Fruit fly (Drosophila melanogaster) whole organism, pupa: ENCODE data around the gene CG31988.
A peak's percentile ranks its signal among the peaks of the same experiment; 100 is the strongest.

Experiments
- CG10348 ChIP-seq: fragments of 200-800 bp; sonication (Bioruptor generic); IDR thresholded peaks from 2 replicates; pipeline ENCODE4 v1.3.6; 2022; ENCODE audit warnings: missing biosample characterization, missing genetic modification characterization
- CG12605 ChIP-seq: fragments of 200-800 bp; sonication (Bioruptor generic); IDR thresholded peaks from 2 replicates; pipeline ENCODE4 v1.3.6; 2022; ENCODE audit warnings: missing biosample characterization, missing genetic modification characterization
- CG13204 ChIP-seq: fragments of 200-800 bp; sonication (Bioruptor generic); optimal IDR thresholded peaks from 2 replicates; lab custom pipeline; 2018; ENCODE audit warnings: missing biosample characterization, mild to moderate bottlenecking, missing genetic modification characterization, moderate library complexity
- CG14655 ChIP-seq: fragments of 200-800 bp; sonication (Bioruptor generic); optimal IDR thresholded peaks from 3 replicates; lab custom pipeline; 2017; ENCODE audit warnings: mild to moderate bottlenecking, missing biosample characterization, missing genetic modification reagents, missing genetic modification characterization
- CG15710 ChIP-seq: fragments of 200-800 bp; sonication (Bioruptor generic); optimal IDR thresholded peaks from 2 replicates; lab custom pipeline; 2018; ENCODE audit warnings: missing biosample characterization, mild to moderate bottlenecking, missing genetic modification characterization, moderate library complexity
- CG17806 ChIP-seq: fragments of 200-800 bp; sonication (Bioruptor generic); optimal IDR thresholded peaks from 2 replicates; lab custom pipeline; 2018; ENCODE audit warnings: missing biosample characterization, mild to moderate bottlenecking, missing genetic modification characterization, moderate library complexity
- CG32121 ChIP-seq: fragments of 200-800 bp; sonication (Bioruptor generic); IDR thresholded peaks from 2 replicates; pipeline ENCODE4 v1.3.6; 2022; ENCODE audit warnings: missing biosample characterization, missing genetic modification characterization
- CG34367 ChIP-seq: fragments of 200-800 bp; sonication (Bioruptor generic); optimal IDR thresholded peaks from 2 replicates; lab custom pipeline; 2018; ENCODE audit warnings: missing biosample characterization, mild to moderate bottlenecking, missing genetic modification characterization
- CG4496 ChIP-seq: fragments of 200-800 bp; sonication (Bioruptor generic); IDR thresholded peaks from 3 replicates; pipeline ENCODE4 v1.3.6; 2022; ENCODE audit warnings: missing biosample characterization, missing genetic modification characterization
- CG8159 ChIP-seq: fragments of 200-800 bp; sonication (Bioruptor generic); optimal IDR thresholded peaks from 3 replicates; lab custom pipeline; 2018; ENCODE audit warnings: missing biosample characterization, mild to moderate bottlenecking, missing genetic modification characterization, moderate library complexity
- CG8301 ChIP-seq: fragments of 200-800 bp; sonication (Bioruptor generic); optimal IDR thresholded peaks from 2 replicates; lab custom pipeline; 2018; ENCODE audit warnings: missing biosample characterization, mild to moderate bottlenecking, missing genetic modification characterization
- CG9948 ChIP-seq: fragments of 200-800 bp; sonication (Bioruptor generic); optimal IDR thresholded peaks from 2 replicates; lab custom pipeline; 2018; ENCODE audit warnings: missing biosample characterization, mild to moderate bottlenecking, missing genetic modification characterization, moderate library complexity
- D1 ChIP-seq: fragments of 200-800 bp; sonication (Bioruptor generic); optimal IDR thresholded peaks from 2 replicates; lab custom pipeline; 2018; ENCODE audit warnings: missing biosample characterization, mild to moderate bottlenecking, missing genetic modification characterization, moderate library complexity
- EcR ChIP-seq: fragments of 200-800 bp; sonication (Bioruptor generic); optimal IDR thresholded peaks from 3 replicates; lab custom pipeline; 2019; ENCODE audit warnings: missing biosample characterization, missing genetic modification characterization, mild to moderate bottlenecking, moderate library complexity, missing genetic modification reagents
- Ets98B ChIP-seq: fragments of 200-800 bp; sonication (Bioruptor generic); IDR thresholded peaks from 2 replicates; pipeline ENCODE4 v1.3.6; 2022; ENCODE audit warnings: missing biosample characterization, missing genetic modification characterization
- Pif1A ChIP-seq: fragments of 200-800 bp; sonication (Bioruptor generic); optimal IDR thresholded peaks from 3 replicates; lab custom pipeline; 2016; ENCODE audit warnings: missing biosample characterization, missing genetic modification characterization
- Pif1B ChIP-seq: fragments of 200-800 bp; sonication (Bioruptor generic); optimal IDR thresholded peaks from 3 replicates; lab custom pipeline; 2016; ENCODE audit warnings: missing biosample characterization, missing genetic modification characterization
- Snoo ChIP-seq: fragments of 200-800 bp; sonication (Bioruptor generic); optimal IDR thresholded peaks from 3 replicates; lab custom pipeline; 2017; ENCODE audit warnings: missing biosample characterization, mild to moderate bottlenecking, missing genetic modification characterization, inconsistent platforms
- fd96Ca ChIP-seq: fragments of 200-800 bp; sonication (Bioruptor generic); IDR thresholded peaks from 3 replicates; pipeline ENCODE4 v1.3.6; 2022; ENCODE audit warnings: missing biosample characterization, missing genetic modification characterization
- gl ChIP-seq: fragments of 200-800 bp; sonication (Bioruptor generic); optimal IDR thresholded peaks from 2 replicates; lab custom pipeline; 2018; ENCODE audit warnings: missing biosample characterization, mild to moderate bottlenecking, missing genetic modification characterization
- rn ChIP-seq: fragments of 200-800 bp; sonication (Bioruptor generic); IDR thresholded peaks from 2 replicates; pipeline ENCODE4 v1.3.6; 2022; ENCODE audit warnings: missing biosample characterization, missing genetic modification characterization

CG31988 gene

DNA sequence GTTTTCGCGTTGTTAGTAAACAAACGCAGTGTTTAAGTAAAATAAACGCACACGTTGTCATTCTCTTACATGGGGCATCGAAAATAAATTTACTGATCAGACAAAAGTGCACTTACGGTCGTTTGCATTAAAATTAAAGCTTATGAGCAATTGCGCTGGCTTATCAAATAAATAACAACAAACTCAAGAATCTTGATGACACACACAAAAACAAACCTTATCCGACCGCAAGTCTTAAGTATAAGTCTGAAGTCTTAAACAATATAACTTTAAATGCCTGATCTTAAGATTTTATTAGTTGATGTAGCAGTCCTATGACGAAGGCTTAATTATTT lies 16.3 kb upstream of the CG31988 start:
- no peak for TF ChIP-seq fd96Ca (GFP tag; lab: Robert Waterston, UW)
- TF ChIP-seq CG9948 (tag; lab: Kevin White, UChicago): no peak
- TF ChIP-seq CG12605 (GFP tag; lab: Robert Waterston, UW): no peak
- no peak for TF ChIP-seq Pif1A
- no peak for TF ChIP-seq rn (GFP tag; lab: Robert Waterston, UW)
- no peak for TF ChIP-seq CG13204 (GFP tag; lab: Kevin White, UChicago)
- no peak for TF ChIP-seq D1 (tag; lab: Kevin White, UChicago)
- TF ChIP-seq Pif1B (GFP tag; lab: Kevin White, UChicago): no peak
- no peak for TF ChIP-seq Snoo (tag; lab: Kevin White, UChicago)
- no peak for TF ChIP-seq CG34367 (tag; lab: Kevin White, UChicago)
- TF ChIP-seq Ets98B (GFP tag; lab: Robert Waterston, UW): no peak
- no peak for TF ChIP-seq CG15710 (tag; lab: Kevin White, UChicago)
- TF ChIP-seq CG10348 (GFP tag; lab: Robert Waterston, UW): no peak
- no peak for TF ChIP-seq CG32121

DNA sequence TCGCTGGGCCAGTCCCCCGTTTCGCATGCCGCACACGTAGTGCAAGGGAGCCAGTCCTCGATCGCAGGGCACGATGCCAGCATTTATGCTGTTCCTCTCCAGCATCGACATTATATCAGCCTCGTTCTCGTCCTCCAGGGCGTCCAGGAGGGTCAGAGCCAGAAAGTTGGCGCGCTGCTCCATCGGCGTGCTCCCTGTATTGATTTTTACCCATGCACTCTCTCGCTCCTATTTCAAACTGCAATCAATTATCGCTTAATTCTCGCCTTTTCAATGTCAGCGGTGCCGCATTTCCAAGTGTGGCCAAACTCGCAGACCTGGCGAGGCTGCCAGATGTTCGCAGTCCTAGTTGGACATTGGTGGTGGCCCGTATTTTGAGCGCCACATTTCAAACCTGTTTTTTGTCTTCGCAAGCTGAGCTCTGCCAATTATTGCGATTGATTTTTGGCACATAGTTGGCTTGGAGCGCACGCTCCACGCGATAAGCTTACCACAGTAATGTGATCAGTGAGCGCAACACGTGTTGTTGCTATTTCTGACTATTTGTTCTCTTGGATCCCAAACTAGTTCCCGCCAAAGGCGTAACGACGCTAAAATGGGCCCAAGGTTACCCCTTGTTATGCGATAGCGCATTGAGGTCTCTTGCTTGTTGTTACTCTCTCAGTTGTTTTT lies 15.8 kb upstream of the CG31988 start, which contains the start of gene CG8679:
CG8679 (minus strand) TSS at position 305 of the 672 bp plus-strand sequence.
- TF ChIP-seq fd96Ca (GFP tag; lab: Robert Waterston, UW) (0 out of 3 replicates have a peak, but pooled peaks have one; percentile 22), CG9948 (tag; lab: Kevin White, UChicago) (no peak), EcR (GFP tag; lab: Kevin White, UChicago) (peak; percentile 15), Snoo (tag; lab: Kevin White, UChicago) (no peak)

DNA sequence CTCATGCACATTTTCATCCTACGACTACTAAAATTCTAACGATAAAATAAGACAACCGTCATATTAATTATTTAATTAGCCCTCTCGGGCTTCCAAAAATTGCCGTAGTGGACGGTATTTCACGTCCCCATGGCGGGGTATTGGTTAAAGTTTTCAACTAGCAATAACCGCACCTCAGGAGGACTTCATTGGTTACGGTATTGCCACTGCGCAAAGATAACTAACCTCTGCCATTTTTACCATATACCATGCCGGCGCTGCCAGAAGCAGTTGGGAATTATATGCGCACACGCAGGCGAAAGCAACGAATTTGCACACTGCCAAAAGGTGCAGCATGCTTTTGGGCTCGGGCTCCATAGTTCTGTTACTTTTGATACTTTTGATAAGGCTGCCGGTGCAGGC lies 12.4 kb upstream of the CG31988 start:
- TF ChIP-seq CG15710 (tag; lab: Kevin White, UChicago): no peak
- peak; percentile 17 for TF ChIP-seq D1 (tag; lab: Kevin White, UChicago)
- no peak for TF ChIP-seq CG34367 (tag; lab: Kevin White, UChicago)
- peak; percentile 24; the same call in 1 of the 2 replicates for TF ChIP-seq CG32121
- no peak for TF ChIP-seq CG13204 (GFP tag; lab: Kevin White, UChicago)
- TF ChIP-seq fd96Ca (GFP tag; lab: Robert Waterston, UW): no peak
- TF ChIP-seq CG10348 (GFP tag; lab: Robert Waterston, UW): no peak
- TF ChIP-seq CG12605 (GFP tag; lab: Robert Waterston, UW): no peak; the same call in 1 of the 2 replicates
- peak; percentile 35 for TF ChIP-seq Snoo (tag; lab: Kevin White, UChicago)
- TF ChIP-seq CG14655 (GFP tag; lab: Kevin White, UChicago): no peak
- TF ChIP-seq CG9948 (tag; lab: Kevin White, UChicago): no peak
- TF ChIP-seq Ets98B (GFP tag; lab: Robert Waterston, UW): peak; percentile 38; the same call in 1 of the 2 replicates
- TF ChIP-seq CG4496: peak; percentile 51; the same call in 1 of the 3 replicates

DNA sequence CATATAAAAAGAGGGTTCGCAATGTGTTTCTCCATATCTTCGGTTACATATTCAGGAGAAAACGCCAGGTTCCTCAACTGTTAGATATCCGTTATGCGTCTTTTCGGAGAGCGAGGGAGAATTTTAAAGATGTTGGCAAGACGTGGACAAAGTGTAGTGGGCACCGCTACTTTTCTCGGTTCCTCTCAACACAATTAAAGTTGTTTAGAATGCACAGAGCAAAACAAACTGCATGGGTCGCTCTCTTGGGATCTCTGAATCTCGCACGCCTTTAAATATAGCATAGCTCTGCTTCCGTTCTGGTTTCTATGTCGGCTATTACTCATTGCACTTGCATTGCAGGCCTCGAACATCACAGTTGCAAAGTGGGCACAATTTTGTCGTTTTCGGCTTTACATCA lies 3.6 kb upstream of the CG31988 start, which contains the start of gene clumsy:
clumsy (plus strand) TSS at position 301 of the 400 bp plus-strand sequence.
- TF ChIP-seq D1 (tag; lab: Kevin White, UChicago) (no peak), CG13204 (GFP tag; lab: Kevin White, UChicago) (no peak), Ets98B (GFP tag; lab: Robert Waterston, UW) (no peak), CG4496 (0 out of 3 replicates have a peak, but pooled peaks have one; percentile 23), CG17806 (tag; lab: Kevin White, UChicago) (no peak)

DNA sequence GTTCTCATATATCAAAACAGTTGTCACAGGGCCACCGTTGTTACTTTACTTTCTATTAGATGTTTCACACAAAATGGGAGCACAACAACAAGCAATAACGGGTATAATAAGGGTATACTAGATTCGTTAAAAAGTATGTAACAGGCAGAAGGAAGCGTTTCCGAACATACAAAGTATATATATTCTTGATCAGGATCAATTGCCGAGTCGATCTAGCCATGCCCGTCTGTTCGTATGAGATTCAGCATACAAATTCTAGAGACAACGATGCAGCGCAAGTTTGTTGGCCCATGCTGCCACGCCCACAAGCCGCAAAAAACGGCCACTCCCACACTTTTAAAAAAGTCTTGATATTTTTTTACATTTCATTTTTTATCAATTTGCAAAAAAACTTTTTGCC lies 2.3 kb downstream of the CG31988 start, which contains the start of gene CG31624:
CG31624 (minus strand) TSS at position 101 of the 400 bp plus-strand sequence.
- TF ChIP-seq CG12605 (GFP tag; lab: Robert Waterston, UW) (no peak), CG32121 (no peak), CG34367 (tag; lab: Kevin White, UChicago) (no peak), CG4496 (no peak), EcR (GFP tag; lab: Kevin White, UChicago) (no peak), CG17806 (tag; lab: Kevin White, UChicago) (no peak), fd96Ca (GFP tag; lab: Robert Waterston, UW) (no peak), CG9948 (tag; lab: Kevin White, UChicago) (no peak), Snoo (tag; lab: Kevin White, UChicago) (no peak), CG8301 (tag; lab: Kevin White, UChicago) (no peak), Pif1A (no peak)

DNA sequence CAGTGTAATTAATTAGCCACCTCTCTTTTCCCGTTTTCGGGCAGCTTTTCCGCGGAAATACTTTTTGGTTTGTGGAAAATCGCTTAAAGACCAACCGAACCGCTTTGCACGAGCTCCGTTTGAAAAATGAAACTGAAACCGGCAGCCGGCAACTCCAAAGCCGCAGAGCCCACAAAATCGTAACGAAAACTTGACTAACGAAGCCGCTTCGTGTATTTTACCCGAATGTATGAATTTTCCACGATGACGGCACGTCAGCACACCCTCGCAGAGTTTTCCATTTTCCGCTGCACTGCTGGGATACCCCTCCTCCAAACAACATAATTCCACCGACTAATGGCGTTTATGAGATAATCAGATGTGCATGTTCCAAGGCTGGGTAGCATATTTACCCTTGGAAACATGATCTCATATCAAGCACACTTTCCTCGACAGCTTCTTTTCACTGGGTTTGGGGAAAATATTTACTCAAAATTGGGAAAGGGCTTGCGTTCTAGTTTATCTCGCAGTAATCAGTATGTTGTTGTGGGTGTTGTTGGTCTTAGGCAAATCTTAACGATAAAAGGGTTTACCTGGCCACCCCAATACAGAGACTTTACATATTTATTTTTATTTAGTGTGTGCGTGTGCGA lies 3.9 kb downstream of the CG31988 start, which contains the start of gene Ret:
Ret (minus strand) TSS at position 130 of the 632 bp plus-strand sequence.
- TF ChIP-seq CG4496 (peak; percentile 52; the same call in 1 of the 3 replicates), CG14655 (GFP tag; lab: Kevin White, UChicago) (no peak)

DNA sequence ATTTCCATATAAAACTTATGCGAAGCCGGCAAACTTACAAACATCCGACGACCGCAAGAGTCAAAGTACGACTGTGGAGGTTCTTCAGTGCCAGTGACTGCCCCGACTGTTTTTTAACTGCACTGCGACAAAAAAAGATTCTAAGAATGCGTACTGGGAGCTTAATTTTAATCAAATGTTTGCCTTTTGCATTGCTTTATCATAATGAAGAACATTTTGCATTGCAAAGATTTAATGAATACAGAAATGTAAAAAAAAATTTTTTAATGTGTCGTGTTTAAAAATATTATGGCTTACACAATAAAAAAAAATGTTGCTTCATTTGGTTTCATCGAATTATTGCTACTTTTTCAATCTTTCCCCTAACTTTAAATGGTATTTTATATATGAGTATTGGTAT lies 5.4 kb downstream of the CG31988 start:
- TF ChIP-seq fd96Ca (GFP tag; lab: Robert Waterston, UW) (no peak), CG34367 (tag; lab: Kevin White, UChicago) (no peak), CG8159 (peak; percentile 26), CG12605 (GFP tag; lab: Robert Waterston, UW) (no peak), EcR (GFP tag; lab: Kevin White, UChicago) (no peak), CG9948 (tag; lab: Kevin White, UChicago) (peak; percentile 40), CG13204 (GFP tag; lab: Kevin White, UChicago) (no peak), CG32121 (peak; percentile 52), D1 (tag; lab: Kevin White, UChicago) (no peak), CG14655 (GFP tag; lab: Kevin White, UChicago) (peak; percentile 53), rn (GFP tag; lab: Robert Waterston, UW) (peak; percentile 55), CG4496 (peak; percentile 60; the same call in 1 of the 3 replicates), CG17806 (tag; lab: Kevin White, UChicago) (peak; percentile 47), Snoo (tag; lab: Kevin White, UChicago) (no peak), CG10348 (GFP tag; lab: Robert Waterston, UW) (no peak), CG8301 (tag; lab: Kevin White, UChicago) (peak; percentile 45), Pif1A (peak; percentile 18), CG15710 (tag; lab: Kevin White, UChicago) (no peak), Ets98B (GFP tag; lab: Robert Waterston, UW) (peak; percentile 42; the same call in 1 of the 2 replicates), gl (tag; lab: Kevin White, UChicago) (no peak), Pif1B (GFP tag; lab: Kevin White, UChicago) (peak; percentile 30)
